Worm (Caenorhabditis elegans) whole organism, L4/young adult: ENCODE data around the gene F47G9.6.

ENCODE experiments used
- W03F9.2 ChIP-seq: fragments of 150-350 bp; optimal IDR thresholded peaks from 2 replicates; lab custom pipeline; 2014; ENCODE audit warnings: missing biosample characterization, missing genetic modification characterization
- dao-5 ChIP-seq: sonication (generic microtip); optimal IDR thresholded peaks from 2 replicates; lab custom pipeline; 2016; ENCODE audit warnings: missing genotype, missing genetic modification characterization, moderate library complexity, missing compliant biosample characterization
- him-1 ChIP-seq: sonication (generic microtip); optimal IDR thresholded peaks from 2 replicates; lab custom pipeline; 2016; ENCODE audit warnings: missing genotype, missing genetic modification reagents, missing genetic modification characterization, missing compliant biosample characterization

The F47G9.6 gene

ce11 chrV:11379341-11379740, 50.1 kb downstream of the F47G9.6 start:
- TF ChIP-seq dao-5 (tag; lab: Kevin White, UChicago), result no peak
- no peak for TF ChIP-seq him-1 (tag; lab: Kevin White, UChicago)
- no peak for TF ChIP-seq W03F9.2 (tag; lab: Kevin White, UChicago)
